Fruit fly (Drosophila melanogaster): Measurements from ENCODE around the gene G9a.

- TF ChIP-seq lola (GFP tag; optimal IDR thresholded peaks at IDR 0.05) = no peak
- no peak for TF ChIP-seq D (optimal IDR thresholded peaks at IDR 0.05)
- no peak for TF ChIP-seq D (GFP tag; optimal IDR thresholded peaks at IDR 0.05)
- TF ChIP-seq cato (GFP tag; optimal IDR thresholded peaks at IDR 0.05; ENCODE audit: borderline replicate concordance) = no peak
- TF ChIP-seq CG2678 (tag; optimal IDR thresholded peaks at IDR 0.05) = no peak
- no peak for TF ChIP-seq ara (GFP tag; IDR thresholded peaks at IDR 0.05)
Measured at dm6 chrX:276569-276968, 30.8 kb downstream of the G9a start.
